Fruit fly (Drosophila melanogaster) whole organism, embryonic: ENCODE data around the gene CG32147.

Source experiments
- Ada2b ChIP-seq: fragments of 200-800 bp; sonication (Bioruptor generic); IDR thresholded peaks from 2 replicates; pipeline ENCODE4 v1.3.6; 2022; ENCODE audit warnings: missing biosample characterization, missing genetic modification characterization
- B-H1 ChIP-seq: fragments of 200-800 bp; sonication (Bioruptor generic); IDR thresholded peaks from 3 replicates; pipeline ENCODE4 v1.3.6; 2022; ENCODE audit warnings: missing biosample characterization, missing genetic modification characterization
- CG11696 ChIP-seq: fragments of 200-800 bp; sonication (Bioruptor generic); IDR thresholded peaks from 2 replicates; pipeline ENCODE4 v1.3.6; 2022; ENCODE audit warnings: missing biosample characterization, missing genetic modification characterization
- CG1529 ChIP-seq: fragments of 200-800 bp; sonication (Bioruptor generic); optimal IDR thresholded peaks from 3 replicates; lab custom pipeline; 2018; ENCODE audit warnings: missing biosample characterization, missing genetic modification characterization
- CG16779 ChIP-seq: fragments of 200-800 bp; sonication (Bioruptor generic); IDR thresholded peaks from 2 replicates; pipeline ENCODE4 v1.3.6; 2022; ENCODE audit warnings: missing biosample characterization, missing genetic modification characterization
- CG18619 ChIP-seq: fragments of 200-800 bp; sonication (Bioruptor generic); optimal IDR thresholded peaks from 3 replicates; lab custom pipeline; 2017; ENCODE audit warnings: missing biosample characterization, mild to moderate bottlenecking, missing genetic modification characterization
- CG2120 ChIP-seq: fragments of 200-800 bp; sonication (Bioruptor generic); optimal IDR thresholded peaks from 3 replicates; lab custom pipeline; 2016; ENCODE audit warnings: missing biosample characterization, missing genetic modification characterization
- CG2199 ChIP-seq: fragments of 200-800 bp; sonication (Bioruptor generic); IDR thresholded peaks from 3 replicates; pipeline ENCODE4 v1.3.6; 2022; ENCODE audit warnings: missing biosample characterization, missing genetic modification characterization
- CG30431 ChIP-seq: fragments of 200-800 bp; sonication (Bioruptor generic); optimal IDR thresholded peaks from 2 replicates; lab custom pipeline; 2017; ENCODE audit warnings: missing biosample characterization, missing genetic modification characterization
- CG3407 ChIP-seq: fragments of 200-800 bp; sonication (Bioruptor generic); optimal IDR thresholded peaks from 2 replicates; lab custom pipeline; 2018; ENCODE audit warnings: missing biosample characterization, mild to moderate bottlenecking, missing genetic modification characterization
- CG5180 ChIP-seq: fragments of 200-800 bp; sonication (Bioruptor generic); optimal IDR thresholded peaks from 3 replicates; lab custom pipeline; 2017; ENCODE audit warnings: missing biosample characterization, missing genetic modification characterization, mild to moderate bottlenecking, moderate library complexity, missing genetic modification reagents
- CG7372 ChIP-seq: fragments of 200-800 bp; sonication (Bioruptor generic); IDR thresholded peaks from 2 replicates; pipeline ENCODE4 v1.3.6; 2022; ENCODE audit warnings: missing biosample characterization, missing genetic modification characterization
- CG7928 ChIP-seq: fragments of 200-800 bp; sonication (Bioruptor generic); optimal IDR thresholded peaks from 2 replicates; lab custom pipeline; 2017; ENCODE audit warnings: missing biosample characterization, mild to moderate bottlenecking, missing genetic modification characterization
- CG7963 ChIP-seq: fragments of 200-800 bp; sonication (Bioruptor generic); IDR thresholded peaks from 3 replicates; pipeline ENCODE4 v1.3.6; 2022; ENCODE audit warnings: missing biosample characterization, missing genetic modification characterization; ENCODE audit not compliant: partially characterized antibody
- Deaf1 ChIP-seq: fragments of 200-800 bp; optimal IDR thresholded peaks from 3 replicates; lab custom pipeline; 2019; ENCODE audit warnings: missing biosample characterization, mild to moderate bottlenecking, missing genetic modification characterization, moderate library complexity
- Dip2 ChIP-seq: fragments of 200-800 bp; sonication (Bioruptor generic); IDR thresholded peaks from 2 replicates; pipeline ENCODE4 v1.3.6; 2022; ENCODE audit warnings: missing biosample characterization, missing genetic modification characterization
- E2f1 ChIP-seq: fragments of 200-800 bp; sonication (Bioruptor generic); IDR thresholded peaks from 2 replicates; pipeline ENCODE4 v1.3.6; 2022; ENCODE audit warnings: missing biosample characterization, missing genetic modification characterization
- Ets65A ChIP-seq: fragments of 200-800 bp; sonication (Bioruptor generic); peaks from one replicate; lab custom pipeline; 2016; ENCODE audit warnings: missing biosample characterization, missing genetic modification characterization
- HLHmδ ChIP-seq: fragments of 200-800 bp; sonication (Bioruptor generic); optimal IDR thresholded peaks from 2 replicates; lab custom pipeline; 2018; ENCODE audit warnings: missing biosample characterization, mild to moderate bottlenecking, missing genetic modification characterization, moderate library complexity
- Hr78 ChIP-seq, 2 experiments: fragments of 200-800 bp in 1 of 2; fragments of >200 bp in 1 of 2; sonication (Bioruptor generic) in 1 of 2; optimal IDR thresholded peaks; 2 replicates each; lab custom pipeline; 2017 to 2019; ENCODE audit warnings: missing biosample characterization in 2 of 2, missing genetic modification characterization in 2 of 2, mild to moderate bottlenecking in 1 of 2, moderate library complexity in 1 of 2
- Max ChIP-seq: fragments of 200-800 bp; sonication (Bioruptor generic); optimal IDR thresholded peaks from 2 replicates; lab custom pipeline; 2016; ENCODE audit warnings: missing biosample characterization, mild to moderate bottlenecking, missing genetic modification characterization
- Med ChIP-seq: fragments of 200-800 bp; sonication (Bioruptor generic); peaks from one replicate; lab custom pipeline; 2016; ENCODE audit warnings: missing biosample characterization, missing genetic modification characterization, mild to moderate bottlenecking, inconsistent platforms, moderate library complexity
- NfI ChIP-seq: fragments of 200-800 bp; sonication (Bioruptor generic); optimal IDR thresholded peaks from 3 replicates; lab custom pipeline; 2018; ENCODE audit warnings: missing biosample characterization, mild to moderate bottlenecking, missing genetic modification characterization, moderate library complexity
- Vsx1 ChIP-seq: fragments of 200-800 bp; sonication (Bioruptor generic); optimal IDR thresholded peaks from 2 replicates; lab custom pipeline; 2017; ENCODE audit warnings: missing biosample characterization, mild to moderate bottlenecking, missing genetic modification characterization, missing genetic modification reagents
- bowl ChIP-seq: fragments of 200-800 bp; sonication (Bioruptor generic); IDR thresholded peaks from 2 replicates; pipeline ENCODE4 v1.3.6; 2022; ENCODE audit warnings: missing biosample characterization, missing genetic modification characterization
- chm ChIP-seq: fragments of 200-800 bp; sonication (Bioruptor generic); IDR thresholded peaks from 2 replicates; pipeline ENCODE4 v1.3.6; 2022; ENCODE audit warnings: missing biosample characterization, missing genetic modification characterization
- chn ChIP-seq: fragments of 200-800 bp; sonication (Bioruptor generic); optimal IDR thresholded peaks from 2 replicates; lab custom pipeline; 2016; ENCODE audit warnings: missing biosample characterization, missing genetic modification characterization
- crol ChIP-seq: fragments of 200-800 bp; sonication (Bioruptor generic); IDR thresholded peaks from 2 replicates; pipeline ENCODE4 v1.3.6; 2022; ENCODE audit warnings: missing biosample characterization, missing genetic modification characterization
- hb ChIP-seq: fragments of 200-800 bp; sonication (Bioruptor generic); IDR thresholded peaks from 3 replicates; pipeline ENCODE4 v1.3.6; 2022; ENCODE audit warnings: missing biosample characterization, missing genetic modification characterization; ENCODE audit not compliant: partially characterized antibody
- kni ChIP-seq: fragments of 200-800 bp; sonication (Bioruptor generic); optimal IDR thresholded peaks from 3 replicates; lab custom pipeline; 2017; ENCODE audit warnings: mild to moderate bottlenecking, missing biosample characterization, missing genetic modification reagents, missing genetic modification characterization
- lmd ChIP-seq: fragments of 200-800 bp; sonication (Bioruptor generic); IDR thresholded peaks from 2 replicates; pipeline ENCODE4 v1.3.6; 2022; ENCODE audit warnings: missing biosample characterization, missing genetic modification characterization
- otp ChIP-seq: fragments of 200-800 bp; sonication (Bioruptor generic); IDR thresholded peaks from 3 replicates; pipeline ENCODE4, ENCODE4 v1.3.6; 2022; ENCODE audit warnings: missing biosample characterization, missing genetic modification characterization
- sens ChIP-seq: fragments of 200-800 bp; sonication (Bioruptor generic); peaks from one replicate; lab custom pipeline; 2016; ENCODE audit warnings: missing biosample characterization, missing genetic modification characterization
- tio ChIP-seq: fragments of 200-800 bp; sonication (Bioruptor generic); optimal IDR thresholded peaks from 2 replicates; lab custom pipeline; 2017; ENCODE audit warnings: missing biosample characterization, missing genetic modification characterization, inconsistent platforms
- tll ChIP-seq, 2 experiments: fragments of 200-800 bp in 1 of 2; fragments of >200 bp in 1 of 2; sonication (Bioruptor generic) in 1 of 2; optimal IDR thresholded peaks; 2 replicates each; lab custom pipeline; 2017 to 2019; ENCODE audit warnings: missing biosample characterization in 2 of 2, missing genetic modification characterization in 2 of 2, mild to moderate bottlenecking in 1 of 2, moderate library complexity in 1 of 2
- toy ChIP-seq: fragments of 200-800 bp; sonication (Bioruptor generic); IDR thresholded peaks from 2 replicates; pipeline ENCODE4 v1.3.6; 2022; ENCODE audit warnings: missing biosample characterization, missing genetic modification characterization
- ttk ChIP-seq: fragments of 200-800 bp; sonication (Bioruptor generic); IDR thresholded peaks from 2 replicates; pipeline ENCODE4 v2.1.2; 2022; ENCODE audit warnings: missing biosample characterization, missing genetic modification characterization
- twi ChIP-seq: fragments of 200-800 bp; optimal IDR thresholded peaks from 2 replicates; lab custom pipeline; 2019; ENCODE audit warnings: missing biosample characterization, mild to moderate bottlenecking, missing genetic modification characterization, moderate library complexity

The CG32147 gene

dm6 chr3L:15178618-15179017 lies 34.8 kb upstream of the CG32147 start (continued):
- TF ChIP-seq CG7928 (GFP tag; lab: Kevin White, UChicago) (no peak), hb (GFP tag; lab: Robert Waterston, UW) (no peak), kni (peak; percentile 42), CG30431 (peak; percentile 3), CG16779 (no peak), sens (GFP tag; lab: Kevin White, UChicago) (peak; percentile 42), CG2199 (GFP tag; lab: Robert Waterston, UW) (0 out of 3 replicates have a peak, but pooled peaks have one; percentile 26), tll (GFP tag; optimal IDR thresholded peaks at IDR 0.05; lab: Kevin White, UChicago) (no peak), CG2120 (GFP tag; lab: Kevin White, UChicago) (no peak), CG18619 (GFP tag; lab: Kevin White, UChicago) (no peak)

- TF ChIP-seq NfI (GFP tag; lab: Kevin White, UChicago) (no peak), chm (0 out of 2 replicates have a peak, but pooled peaks have one; percentile 20), Dip2 (no peak), Deaf1 (tag; lab: Kevin White, UChicago) (peak; percentile 13), CG7372 (GFP tag; lab: Robert Waterston, UW) (no peak), CG18619 (GFP tag; lab: Kevin White, UChicago) (no peak), crol (GFP tag; lab: Robert Waterston, UW) (peak; percentile 95), twi (tag; lab: Kevin White, UChicago) (peak; percentile 72), lmd (GFP tag; lab: Robert Waterston, UW) (no peak), Ets65A (GFP tag; lab: Kevin White, UChicago) (peak; percentile 6), Ada2b (GFP tag; lab: Robert Waterston, UW) (no peak), chn (GFP tag; lab: Kevin White, UChicago) (no peak), Hr78 (GFP tag; optimal IDR thresholded peaks at IDR 0.05; lab: Kevin White, UChicago) (no peak), B-H1 (GFP tag; lab: Robert Waterston, UW) (no peak), CG7963 (GFP tag; lab: Robert Waterston, UW) (no peak), toy (no peak), HLHmδ (GFP tag; lab: Kevin White, UChicago) (no peak), E2f1 (GFP tag; lab: Robert Waterston, UW) (0 out of 2 replicates have a peak, but pooled peaks have one; percentile 7), Vsx1 (GFP tag; lab: Kevin White, UChicago) (no peak), bowl (GFP tag; lab: Robert Waterston, UW) (no peak), CG1529 (GFP tag; lab: Kevin White, UChicago) (no peak), CG11696 (GFP tag; lab: Robert Waterston, UW) (no peak), Med (peak; percentile 36), CG3407 (GFP tag; lab: Kevin White, UChicago) (no peak), CG5180 (GFP tag; lab: Kevin White, UChicago) (peak; percentile 59), Max (GFP tag; lab: Kevin White, UChicago) (no peak), ttk (GFP tag; lab: Robert Waterston, UW) (no peak), tio (no peak), otp (GFP tag; lab: Robert Waterston, UW) (no peak), CG2199 (GFP tag; lab: Robert Waterston, UW) (0 out of 3 replicates have a peak, but pooled peaks have one; percentile 62)
Observed at dm6 chr3L:15176641-15177215, 32.9 kb upstream of the CG32147 start.
